Worm (Caenorhabditis elegans): ENCODE results near the gene slc-36.5.

Gene slc-36.5

ce11 chrII:6860043-6860442 lies 16.8 kb downstream of the slc-36.5 start:
- no peak for TF ChIP-seq nhr-77 (tag; optimal IDR thresholded peaks at IDR 0.05)
- TF ChIP-seq mab-5 (tag; optimal IDR thresholded peaks at IDR 0.05) = no peak

ce11 chrII:6858835-6859234 lies 18.0 kb downstream of the slc-36.5 start:
- TF ChIP-seq Y55F3AM.14 (GFP tag; optimal IDR thresholded peaks at IDR 0.05) (no peak), lsy-2 (tag; optimal IDR thresholded peaks at IDR 0.05) (peak in 1 of 2 experiments; percentile 37), elt-3 (tag; optimal IDR thresholded peaks at IDR 0.05) (no peak), F13H6.1 (tag; optimal IDR thresholded peaks at IDR 0.05) (peak; percentile 70), sma-9 (GFP tag; optimal IDR thresholded peaks at IDR 0.05) (peak; percentile 15), sma-9 (tag; optimal IDR thresholded peaks at IDR 0.05) (no peak), lin-39 (tag; optimal IDR thresholded peaks at IDR 0.05) (no peak), blmp-1 (tag; optimal IDR thresholded peaks at IDR 0.05; ENCODE audit: insufficient read depth) (no peak), C34F6.9 (tag; optimal IDR thresholded peaks at IDR 0.05) (peak; percentile 36), fos-1 (tag; optimal IDR thresholded peaks at IDR 0.05) (peak; percentile 60), unc-55 (GFP tag; optimal IDR thresholded peaks at IDR 0.05) (peak; percentile 6), zag-1 (tag; optimal IDR thresholded peaks at IDR 0.05) (peak; percentile 17), gmeb-1 (tag; optimal IDR thresholded peaks at IDR 0.05) (peak; percentile 1), nhr-12 (tag; optimal IDR thresholded peaks at IDR 0.05) (no peak), nhr-129 (tag; optimal IDR thresholded peaks at IDR 0.05) (peak; percentile 84), crh-2 (tag; optimal IDR thresholded peaks at IDR 0.05) (peak; percentile 26)

- TF ChIP-seq R02D3.7 (tag; optimal IDR thresholded peaks at IDR 0.05) (no peak), elt-3 (tag; optimal IDR thresholded peaks at IDR 0.05) (no peak), C34F6.9 (tag; optimal IDR thresholded peaks at IDR 0.05) (no peak), ceh-16 (tag; optimal IDR thresholded peaks at IDR 0.05) (no peak), nhr-77 (tag; optimal IDR thresholded peaks at IDR 0.05) (no peak)
Observed at ce11 chrII:6858201-6858600, 18.7 kb downstream of the slc-36.5 start, which contains the start of gene dnj-5. Gene dnj-5 (minus strand): TSS chrII:6858301.

DNA sequence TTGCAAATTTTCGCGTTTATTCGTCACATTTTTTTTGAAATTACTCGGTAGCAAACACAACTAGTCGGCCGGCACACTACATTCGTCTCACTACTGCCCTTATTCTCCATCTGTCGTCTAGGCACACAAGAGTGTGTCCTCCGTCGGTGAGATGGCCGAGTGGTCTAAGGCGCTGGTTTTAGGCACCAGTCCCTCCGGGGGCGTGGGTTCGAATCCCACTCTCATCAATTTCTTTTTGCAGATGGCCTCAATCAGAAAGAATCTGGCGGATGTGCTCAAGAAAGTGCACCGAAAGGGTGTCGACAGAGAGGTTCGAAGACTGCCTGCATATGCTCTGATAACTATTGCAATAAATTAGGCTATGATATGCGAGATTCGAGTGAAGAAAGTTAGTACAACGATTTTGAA lies 23.8 kb downstream of the slc-36.5 start:
- TF ChIP-seq sem-4 (tag; optimal IDR thresholded peaks at IDR 0.05) (no peak), ama-1 (optimal IDR thresholded peaks at IDR 0.05) (peak; percentile 28), nhr-6 (tag; optimal IDR thresholded peaks at IDR 0.05) (no peak), skn-1 (tag; optimal IDR thresholded peaks at IDR 0.05) (no peak), zag-1 (tag; optimal IDR thresholded peaks at IDR 0.05) (peak; percentile 26), elt-1 (tag; optimal IDR thresholded peaks at IDR 0.05) (no peak), peb-1 (tag; optimal IDR thresholded peaks at IDR 0.05) (no peak), ZK546.5 (tag; optimal IDR thresholded peaks at IDR 0.05) (no peak), C34F6.9 (tag; optimal IDR thresholded peaks at IDR 0.05) (peak; percentile 73), ztf-1 (GFP tag; conservative IDR thresholded peaks at IDR 0.05) (no peak), lsy-2 (tag; optimal IDR thresholded peaks at IDR 0.05) (peak; percentile 49 to 63), elt-3 (tag; optimal IDR thresholded peaks at IDR 0.05) (no peak), mdl-1 (tag; optimal IDR thresholded peaks at IDR 0.05) (peak in 1 of 2 experiments; percentile 23), unc-39 (tag; optimal IDR thresholded peaks at IDR 0.05) (peak; percentile 15), crh-2 (tag; optimal IDR thresholded peaks at IDR 0.05) (peak; percentile 80), dmd-4 (tag; optimal IDR thresholded peaks at IDR 0.05) (no peak), mbf-1 (tag; optimal IDR thresholded peaks at IDR 0.05) (no peak), ztf-11 (tag; optimal IDR thresholded peaks at IDR 0.05) (no peak), unc-55 (GFP tag; optimal IDR thresholded peaks at IDR 0.05) (peak; percentile 69), nhr-10 (tag; optimal IDR thresholded peaks at IDR 0.05) (no peak), Y55F3AM.14 (GFP tag; optimal IDR thresholded peaks at IDR 0.05) (peak; percentile 47), lin-13 (GFP tag; optimal IDR thresholded peaks at IDR 0.05) (peak; percentile 64), fos-1 (tag; optimal IDR thresholded peaks at IDR 0.05) (peak; percentile 59), sma-3 (GFP tag; optimal IDR thresholded peaks at IDR 0.05) (peak; percentile 59), nhr-12 (tag; optimal IDR thresholded peaks at IDR 0.05) (no peak), nhr-23 (tag; optimal IDR thresholded peaks at IDR 0.05) (no peak), mab-5 (tag; optimal IDR thresholded peaks at IDR 0.05) (no peak), F13H6.1 (tag; optimal IDR thresholded peaks at IDR 0.05) (peak; percentile 73), nhr-77 (tag; optimal IDR thresholded peaks at IDR 0.05) (no peak), blmp-1 (tag; optimal IDR thresholded peaks at IDR 0.05; ENCODE audit: insufficient read depth) (no peak), egl-27 (tag; optimal IDR thresholded peaks at IDR 0.05) (peak; percentile 82), lin-39 (tag; optimal IDR thresholded peaks at IDR 0.05) (no peak), snpc-4 (tag; optimal IDR thresholded peaks at IDR 0.05) (no peak), sma-9 (GFP tag; optimal IDR thresholded peaks at IDR 0.05) (peak; percentile 76), sma-9 (tag; optimal IDR thresholded peaks at IDR 0.05) (no peak), alr-1 (tag; optimal IDR thresholded peaks at IDR 0.05) (no peak), nhr-21 (tag; optimal IDR thresholded peaks at IDR 0.05) (peak; percentile 75), nhr-11 (tag; optimal IDR thresholded peaks at IDR 0.05) (no peak), aly-2 (tag; optimal IDR thresholded peaks at IDR 0.05) (no peak), gmeb-1 (tag; optimal IDR thresholded peaks at IDR 0.05) (peak; percentile 37), R02D3.7 (tag; optimal IDR thresholded peaks at IDR 0.05) (no peak), nhr-129 (tag; optimal IDR thresholded peaks at IDR 0.05) (peak; percentile 88), lin-11 (tag; optimal IDR thresholded peaks at IDR 0.05) (peak; percentile 71), ceh-16 (tag; optimal IDR thresholded peaks at IDR 0.05) (no peak), unc-62 (GFP tag; optimal IDR thresholded peaks at IDR 0.05) (no peak)

Measured in whole organism, L2 larva.